Worm (Caenorhabditis elegans): Measurements from ENCODE around the gene clec-175.

DNA sequence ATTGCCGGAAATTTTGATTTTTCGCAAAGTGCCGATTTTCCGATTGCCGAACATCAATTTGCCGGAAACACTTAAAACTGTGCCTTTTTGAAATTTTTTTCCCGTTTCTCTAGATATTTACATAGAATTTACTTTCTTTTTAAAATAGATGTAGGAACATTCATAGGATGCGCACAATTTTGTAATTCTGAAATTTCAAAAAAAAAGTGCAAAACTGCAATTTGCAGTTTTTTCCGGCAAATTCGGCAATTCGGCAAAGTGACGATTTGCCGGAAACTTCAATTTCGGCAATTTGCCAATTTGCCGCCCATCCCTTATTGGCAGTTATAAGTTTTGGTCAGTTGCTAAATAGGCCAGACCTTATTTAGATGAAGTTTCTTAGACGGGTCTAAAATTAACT, 34.5 kb downstream of the clec-175 start:
- TF ChIP-seq daf-12 (tag; optimal IDR thresholded peaks at IDR 0.05), result no peak
- TF ChIP-seq nhr-25 (tag; optimal IDR thresholded peaks at IDR 0.05), result no peak
- no peak for TF ChIP-seq nhr-23 (tag; optimal IDR thresholded peaks at IDR 0.05)
- TF ChIP-seq unc-62 (GFP tag; optimal IDR thresholded peaks at IDR 0.05), result no peak
- no peak for TF ChIP-seq fos-1 (tag; optimal IDR thresholded peaks at IDR 0.05)
- no peak for TF ChIP-seq skn-1 (tag; optimal IDR thresholded peaks at IDR 0.05)
- TF ChIP-seq elt-2 (tag; optimal IDR thresholded peaks at IDR 0.05), result no peak
